Fruit fly (Drosophila melanogaster) whole organism, embryonic: ENCODE measurements around the gene mio.
A peak's percentile ranks its signal among the peaks of the same experiment; 100 is the strongest.

ENCODE experiments used
- BEAF-32 ChIP-seq: fragments of 200-800 bp; sonication (Bioruptor generic); optimal IDR thresholded peaks from 3 replicates; lab custom pipeline; 2017; ENCODE audit warnings: missing biosample characterization, missing genetic modification characterization, mild to moderate bottlenecking, moderate library complexity, missing genetic modification reagents
- CG11247 ChIP-seq: fragments of 200-800 bp; sonication (Bioruptor generic); IDR thresholded peaks from 2 replicates; pipeline ENCODE4 v1.3.6; 2022; ENCODE audit warnings: missing biosample characterization, missing genetic modification characterization
- CG11456 ChIP-seq: fragments of 200-800 bp; sonication (Bioruptor generic); IDR thresholded peaks from 3 replicates; pipeline ENCODE4 v1.3.6; 2022; ENCODE audit warnings: missing biosample characterization, missing genetic modification characterization
- CG13287 ChIP-seq: fragments of 200-800 bp; sonication (Bioruptor generic); IDR thresholded peaks from 2 replicates; pipeline ENCODE4 v1.3.6; 2022; ENCODE audit warnings: missing biosample characterization, missing genetic modification characterization; ENCODE audit not compliant: partially characterized antibody
- CG14014 ChIP-seq: fragments of 200-800 bp; sonication (Bioruptor generic); IDR thresholded peaks from 2 replicates; pipeline ENCODE4 v1.3.6; 2022; ENCODE audit warnings: missing biosample characterization, missing genetic modification characterization
- CG14965 ChIP-seq: fragments of 200-800 bp; sonication (Bioruptor generic); optimal IDR thresholded peaks from 2 replicates; lab custom pipeline; 2016; ENCODE audit warnings: missing biosample characterization, missing genetic modification characterization, borderline replicate concordance
- CG32532 ChIP-seq: fragments of 200-800 bp; sonication (Bioruptor generic); IDR thresholded peaks from 2 replicates; pipeline ENCODE4 v1.3.6; 2022; ENCODE audit warnings: missing biosample characterization, missing genetic modification characterization
- CG33213 ChIP-seq: fragments of 200-800 bp; sonication (Bioruptor generic); optimal IDR thresholded peaks from 3 replicates; lab custom pipeline; 2016; ENCODE audit warnings: missing biosample characterization, missing genetic modification characterization
- CG34224 ChIP-seq: fragments of 200-800 bp; sonication (Bioruptor generic); IDR thresholded peaks from 3 replicates; pipeline ENCODE4 v1.3.6; 2022; ENCODE audit warnings: missing biosample characterization, missing genetic modification characterization; ENCODE audit not compliant: partially characterized antibody
- CG4854 ChIP-seq: fragments of 200-800 bp; sonication (Bioruptor generic); optimal IDR thresholded peaks from 2 replicates; lab custom pipeline; 2016; ENCODE audit warnings: missing biosample characterization, missing genetic modification characterization, inconsistent platforms
- CG5245 ChIP-seq: fragments of 200-800 bp; sonication (Bioruptor generic); optimal IDR thresholded peaks from 3 replicates; lab custom pipeline; 2016; ENCODE audit warnings: missing biosample characterization, missing genetic modification characterization
- CG6175 ChIP-seq: fragments of 200-800 bp; sonication (Bioruptor generic); IDR thresholded peaks from 3 replicates; pipeline ENCODE4 v1.3.6; 2022; ENCODE audit warnings: missing biosample characterization, missing genetic modification characterization
- CkIIα-i1 ChIP-seq: fragments of 200-800 bp; sonication (Bioruptor generic); IDR thresholded peaks from 2 replicates; pipeline ENCODE4 v1.3.6; 2022; ENCODE audit warnings: missing biosample characterization, missing genetic modification characterization
- Dad ChIP-seq: fragments of 200-800 bp; sonication (Bioruptor generic); optimal IDR thresholded peaks from 3 replicates; lab custom pipeline; 2016; ENCODE audit warnings: missing biosample characterization, missing genetic modification characterization
- Deaf1 ChIP-seq: fragments of 200-800 bp; optimal IDR thresholded peaks from 3 replicates; lab custom pipeline; 2019; ENCODE audit warnings: missing biosample characterization, mild to moderate bottlenecking, missing genetic modification characterization, moderate library complexity
- Dek ChIP-seq: fragments of 200-800 bp; sonication (Bioruptor generic); optimal IDR thresholded peaks from 3 replicates; lab custom pipeline; 2019; ENCODE audit warnings: missing biosample characterization, mild to moderate bottlenecking, missing genetic modification characterization, moderate library complexity
- Dll ChIP-seq: fragments of 200-800 bp; sonication (Bioruptor generic); IDR thresholded peaks from 4 replicates; pipeline ENCODE4 v1.3.6; 2022; ENCODE audit warnings: missing biosample characterization, missing genetic modification characterization; ENCODE audit not compliant: partially characterized antibody
- Jarid2 ChIP-seq: fragments of 200-800 bp; sonication (Bioruptor generic); optimal IDR thresholded peaks from 3 replicates; lab custom pipeline; 2017; ENCODE audit warnings: mild to moderate bottlenecking, missing biosample characterization, missing genetic modification reagents, missing genetic modification characterization
- NfI ChIP-seq: fragments of 200-800 bp; sonication (Bioruptor generic); optimal IDR thresholded peaks from 3 replicates; lab custom pipeline; 2018; ENCODE audit warnings: missing biosample characterization, mild to moderate bottlenecking, missing genetic modification characterization, moderate library complexity
- Pdp1 ChIP-seq, 2 experiments: fragments of 200-800 bp; sonication (Bioruptor generic); optimal IDR thresholded peaks; 3 replicates each; lab custom pipeline; 2016; ENCODE audit warnings: missing biosample characterization in 2 of 2, missing genetic modification characterization in 2 of 2, mild to moderate bottlenecking in 1 of 2, moderate library complexity in 1 of 2
- Ravus ChIP-seq: fragments of 200-800 bp; sonication (Bioruptor generic); IDR thresholded peaks from 2 replicates; pipeline ENCODE4 v1.3.6; 2022; ENCODE audit warnings: missing biosample characterization, missing genetic modification characterization
- Rfx ChIP-seq: fragments of 200-800 bp; sonication (Bioruptor generic); IDR thresholded peaks from 2 replicates; pipeline ENCODE4 v1.3.6; 2022; ENCODE audit warnings: missing biosample characterization, missing genetic modification characterization
- Sry-δ ChIP-seq: fragments of 200-800 bp; sonication (Bioruptor generic); optimal IDR thresholded peaks from 2 replicates; lab custom pipeline; 2016; ENCODE audit warnings: missing biosample characterization, missing genetic modification characterization
- Trl ChIP-seq, 3 experiments: fragments of >200 bp in 2 of 3; fragments of 200-800 bp in 1 of 3; sonication (Bioruptor generic) in 1 of 3; optimal IDR thresholded peaks; 2 replicates in 1 of 3; 3 replicates in 2 of 3; lab custom pipeline; 2016 to 2017; ENCODE audit warnings: missing biosample characterization in 1 of 3, missing genetic modification characterization in 1 of 3
- br ChIP-seq: fragments of >200 bp; optimal IDR thresholded peaks from 2 replicates; lab custom pipeline; 2017
- chm ChIP-seq: fragments of 200-800 bp; sonication (Bioruptor generic); IDR thresholded peaks from 2 replicates; pipeline ENCODE4 v1.3.6; 2022; ENCODE audit warnings: missing biosample characterization, missing genetic modification characterization
- ci ChIP-seq: fragments of 200-800 bp; sonication (Bioruptor generic); IDR thresholded peaks from 3 replicates; pipeline ENCODE4 v1.3.6; 2022; ENCODE audit warnings: missing biosample characterization, missing genetic modification characterization
- crc ChIP-seq: fragments of 200-800 bp; sonication (Bioruptor generic); optimal IDR thresholded peaks from 2 replicates; lab custom pipeline; 2016; ENCODE audit warnings: missing biosample characterization, missing genetic modification characterization
- disco-r ChIP-seq: fragments of 200-800 bp; sonication (Bioruptor generic); optimal IDR thresholded peaks from 2 replicates; lab custom pipeline; 2016; ENCODE audit warnings: missing biosample characterization, missing genetic modification characterization
- en ChIP-seq: fragments of 200-800 bp; sonication (Bioruptor generic); optimal IDR thresholded peaks from 2 replicates; lab custom pipeline; 2016; ENCODE audit warnings: missing biosample characterization, missing genetic modification characterization
- fu2 ChIP-seq: fragments of 200-800 bp; sonication (Bioruptor generic); optimal IDR thresholded peaks from 2 replicates; lab custom pipeline; 2016; ENCODE audit warnings: missing biosample characterization, missing genetic modification characterization
- gce ChIP-seq: fragments of 200-800 bp; sonication (Bioruptor generic); IDR thresholded peaks from 3 replicates; pipeline ENCODE4 v1.3.6; 2022; ENCODE audit warnings: missing biosample characterization, missing genetic modification characterization
- hbn ChIP-seq: fragments of 200-800 bp; sonication (Bioruptor generic); IDR thresholded peaks from 2 replicates; pipeline ENCODE4 v1.3.6; 2022; ENCODE audit warnings: missing biosample characterization, missing genetic modification characterization; ENCODE audit not compliant: partially characterized antibody
- hkb ChIP-seq, 2 experiments: fragments of 200-800 bp in 1 of 2; fragments of >200 bp in 1 of 2; sonication (Bioruptor generic) in 1 of 2; IDR thresholded peaks in 1 of 2; optimal IDR thresholded peaks in 1 of 2; 2 replicates each; pipeline versions ENCODE4 v1.3.6 to Lab custom; 2017 to 2022; ENCODE audit warnings: missing biosample characterization in 1 of 2, missing genetic modification characterization in 1 of 2
- jing ChIP-seq: fragments of 200-800 bp; sonication (Bioruptor generic); optimal IDR thresholded peaks from 2 replicates; lab custom pipeline; 2018; ENCODE audit warnings: missing biosample characterization, mild to moderate bottlenecking, missing genetic modification characterization
- ken ChIP-seq: fragments of 200-800 bp; sonication (Bioruptor generic); IDR thresholded peaks from 3 replicates; pipeline ENCODE4 v1.3.6; 2022; ENCODE audit warnings: missing biosample characterization, missing genetic modification characterization
- nom ChIP-seq: fragments of 200-800 bp; sonication (Bioruptor generic); optimal IDR thresholded peaks from 2 replicates; lab custom pipeline; 2017; ENCODE audit warnings: missing biosample characterization, missing genetic modification characterization, mild to moderate bottlenecking, moderate library complexity, missing genetic modification reagents
- oc ChIP-seq: fragments of 200-800 bp; sonication (Bioruptor generic); optimal IDR thresholded peaks from 2 replicates; lab custom pipeline; 2018; ENCODE audit warnings: missing biosample characterization, mild to moderate bottlenecking, missing genetic modification characterization, moderate library complexity
- pan ChIP-seq, 4 experiments: fragments of >200 bp in 3 of 4; fragments of 200-800 bp in 1 of 4; sonication (Bioruptor generic) in 1 of 4; optimal IDR thresholded peaks in 3 of 4; IDR thresholded peaks in 1 of 4; 2 replicates each; pipeline versions ENCODE4 v1.3.6 to Lab custom; 2017 to 2022; ENCODE audit warnings: missing biosample characterization in 2 of 4, missing genetic modification characterization in 2 of 4, mixed read lengths in 1 of 4
- pros ChIP-seq: fragments of 200-800 bp; sonication (Bioruptor generic); optimal IDR thresholded peaks from 3 replicates; lab custom pipeline; 2019; ENCODE audit warnings: missing biosample characterization, mild to moderate bottlenecking, missing genetic modification characterization, moderate library complexity
- slbo ChIP-seq: fragments of 200-800 bp; sonication (Bioruptor generic); IDR thresholded peaks from 2 replicates; pipeline ENCODE4 v1.3.6; 2022; ENCODE audit warnings: missing biosample characterization, missing genetic modification characterization
- slou ChIP-seq: fragments of 200-800 bp; sonication (Bioruptor generic); optimal IDR thresholded peaks from 3 replicates; lab custom pipeline; 2016; ENCODE audit warnings: missing biosample characterization, missing genetic modification characterization
- sob ChIP-seq: fragments of 200-800 bp; sonication (Bioruptor generic); IDR thresholded peaks from 2 replicates; pipeline ENCODE4 v1.3.6; 2022; ENCODE audit warnings: missing biosample characterization, missing genetic modification characterization
- twi ChIP-seq: fragments of 200-800 bp; optimal IDR thresholded peaks from 2 replicates; lab custom pipeline; 2019; ENCODE audit warnings: missing biosample characterization, mild to moderate bottlenecking, missing genetic modification characterization, moderate library complexity
- unc-4 ChIP-seq: fragments of 200-800 bp; sonication (Bioruptor generic); IDR thresholded peaks from 2 replicates; pipeline ENCODE4 v1.3.6; 2022; ENCODE audit warnings: missing biosample characterization, missing genetic modification characterization; ENCODE audit not compliant: partially characterized antibody
- vvl ChIP-seq: fragments of 200-800 bp; sonication (Bioruptor generic); IDR thresholded peaks from 2 replicates; pipeline ENCODE4 v1.3.6; 2022; ENCODE audit warnings: missing biosample characterization, missing genetic modification characterization
- yki ChIP-seq: fragments of >200 bp; optimal IDR thresholded peaks from 3 replicates; lab custom pipeline; 2018
- zf30C ChIP-seq: fragments of 200-800 bp; sonication (Bioruptor generic); optimal IDR thresholded peaks from 3 replicates; lab custom pipeline; 2018; ENCODE audit warnings: missing biosample characterization, mild to moderate bottlenecking, missing genetic modification characterization
- zfh1 ChIP-seq: fragments of 200-800 bp; sonication (Bioruptor generic); IDR thresholded peaks from 3 replicates; pipeline ENCODE4 v1.3.6; 2022; ENCODE audit warnings: missing biosample characterization, missing genetic modification characterization

Gene mio

dm6 chr2L:2240493-2240892, 23.4 kb downstream of the mio start, which contains the start of gene Tengl1:
TSS of gene Tengl1 (minus strand) at chr2L:2240593.
- TF ChIP-seq BEAF-32 (no peak), en (GFP tag; lab: Kevin White, UChicago) (no peak), twi (tag; lab: Kevin White, UChicago) (no peak), zf30C (GFP tag; lab: Kevin White, UChicago) (no peak), Dek (no peak), pan (optimal IDR thresholded peaks at IDR 0.05; lab: Kevin White, UChicago) (no peak), pan (GFP tag; optimal IDR thresholded peaks at IDR 0.05 in 1 of 2, IDR thresholded peaks at IDR 0.05 in 1 of 2) (no peak), Ravus (GFP tag; lab: Robert Waterston, UW) (no peak), disco-r (GFP tag; lab: Kevin White, UChicago) (no peak), CG14965 (GFP tag; lab: Kevin White, UChicago) (no peak), nom (no peak), CG5245 (no peak), CG6175 (GFP tag; lab: Robert Waterston, UW) (no peak), Sry-δ (no peak), hbn (GFP tag; lab: Robert Waterston, UW) (no peak), NfI (no peak)
- TF ChIP-seq, all 482 proteins: peak for 0

dm6 chr2L:2242139-2242538, 25.0 kb downstream of the mio start, which contains the start of gene CG4267:
TSS of gene CG4267 (plus strand) at chr2L:2242378.
- 0 out of 2 replicates have a peak, but pooled peaks have one; percentile 24 for TF ChIP-seq slbo (GFP tag; lab: Robert Waterston, UW)
- TF ChIP-seq slou (GFP tag; lab: Kevin White, UChicago) = no peak
- 0 out of 2 replicates have a peak, but pooled peaks have one; percentile 19 for TF ChIP-seq sob (GFP tag; lab: Robert Waterston, UW)
- no peak for TF ChIP-seq crc (GFP tag; lab: Kevin White, UChicago)
- TF ChIP-seq Dad (GFP tag; lab: Kevin White, UChicago) = no peak
- TF ChIP-seq Jarid2 (GFP tag; lab: Kevin White, UChicago) = peak; percentile 80
- 0 out of 3 replicates have a peak, but pooled peaks have one; percentile 9 for TF ChIP-seq gce (GFP tag; lab: Robert Waterston, UW)
- no peak for TF ChIP-seq pros (GFP tag; lab: Kevin White, UChicago)
- no peak for TF ChIP-seq CG4854
- TF ChIP-seq unc-4 (GFP tag; lab: Robert Waterston, UW) = peak; percentile 34
- TF ChIP-seq CG14014 (GFP tag; lab: Robert Waterston, UW) = no peak
- TF ChIP-seq yki = peak; percentile 87
- peak; percentile 64; the same call in 1 of the 2 replicates for TF ChIP-seq CG32532 (GFP tag; lab: Robert Waterston, UW)
- TF ChIP-seq CG13287 (GFP tag; lab: Robert Waterston, UW) = peak; percentile 50
- peak; percentile 32; the same call in 1 of the 2 replicates for TF ChIP-seq Rfx (GFP tag; lab: Robert Waterston, UW)
- no peak for TF ChIP-seq br
- TF ChIP-seq fu2 (GFP tag; lab: Kevin White, UChicago) = no peak
- no peak for TF ChIP-seq oc (tag; lab: Kevin White, UChicago)
- peak; percentile 60 for TF ChIP-seq Deaf1 (tag; lab: Kevin White, UChicago)
- TF ChIP-seq Dll (GFP tag; lab: Robert Waterston, UW) = peak; percentile 63
- no peak for TF ChIP-seq hkb (optimal IDR thresholded peaks at IDR 0.05; lab: Kevin White, UChicago)
- TF ChIP-seq hkb (GFP tag; IDR thresholded peaks at IDR 0.05; lab: Robert Waterston, UW) = 0 out of 2 replicates have a peak, but pooled peaks have one; percentile 31
- TF ChIP-seq CG11247 (GFP tag; lab: Robert Waterston, UW) = peak; percentile 6; the same call in 1 of the 2 replicates
- no peak for TF ChIP-seq jing (GFP tag; lab: Kevin White, UChicago)
- TF ChIP-seq CG33213 (GFP tag; lab: Kevin White, UChicago) = no peak
- peak; percentile 68 for TF ChIP-seq CG34224 (GFP tag; lab: Robert Waterston, UW)
- TF ChIP-seq Pdp1 (GFP tag; optimal IDR thresholded peaks at IDR 0.05; lab: Kevin White, UChicago) = no peak
- peak; percentile 90 to 93 for TF ChIP-seq Trl (optimal IDR thresholded peaks at IDR 0.05; lab: Kevin White, UChicago)
- no peak for TF ChIP-seq Trl (GFP tag; optimal IDR thresholded peaks at IDR 0.05; lab: Kevin White, UChicago)
- TF ChIP-seq chm (GFP tag; lab: Robert Waterston, UW) = peak; percentile 60
- TF ChIP-seq vvl (GFP tag; lab: Robert Waterston, UW) = peak; percentile 40; the same call in 1 of the 2 replicates
- TF ChIP-seq zfh1 = 0 out of 3 replicates have a peak, but pooled peaks have one; percentile 43
- peak; percentile 52; the same call in 1 of the 3 replicates for TF ChIP-seq ci (GFP tag; lab: Robert Waterston, UW)
- TF ChIP-seq CkIIα-i1 = no peak
- 0 out of 3 replicates have a peak, but pooled peaks have one; percentile 27 for TF ChIP-seq ken (GFP tag; lab: Robert Waterston, UW)
- 0 out of 3 replicates have a peak, but pooled peaks have one; percentile 35 for TF ChIP-seq CG11456 (GFP tag; lab: Robert Waterston, UW)
